Fruit fly (Drosophila melanogaster) whole organism, embryonic: ENCODE measurements around the gene tup.

Source experiments
- ATbp ChIP-seq: fragments of 200-800 bp; sonication (Bioruptor generic); optimal IDR thresholded peaks from 2 replicates; lab custom pipeline; 2017; ENCODE audit warnings: missing biosample characterization, mild to moderate bottlenecking, missing genetic modification characterization, missing genetic modification reagents
- B-H1 ChIP-seq: fragments of 200-800 bp; sonication (Bioruptor generic); IDR thresholded peaks from 3 replicates; pipeline ENCODE4 v1.3.6; 2022; ENCODE audit warnings: missing biosample characterization, missing genetic modification characterization
- Bgb ChIP-seq: fragments of 200-800 bp; sonication (Bioruptor generic); IDR thresholded peaks from 2 replicates; pipeline ENCODE4 v1.3.6; 2022; ENCODE audit warnings: missing biosample characterization, missing genetic modification characterization; ENCODE audit not compliant: partially characterized antibody
- CG10462 ChIP-seq: fragments of 200-800 bp; sonication (Bioruptor generic); optimal IDR thresholded peaks from 2 replicates; lab custom pipeline; 2016; ENCODE audit warnings: missing biosample characterization, missing genetic modification characterization
- CG12104 ChIP-seq: fragments of 200-800 bp; sonication (Bioruptor generic); optimal IDR thresholded peaks from 3 replicates; lab custom pipeline; 2016; ENCODE audit warnings: missing biosample characterization, missing genetic modification characterization
- CG13424 ChIP-seq: fragments of 200-800 bp; sonication (Bioruptor generic); optimal IDR thresholded peaks from 2 replicates; lab custom pipeline; 2019; ENCODE audit warnings: missing biosample characterization, mild to moderate bottlenecking, missing genetic modification characterization, moderate library complexity
- CG14441 ChIP-seq: fragments of 200-800 bp; sonication (Bioruptor generic); IDR thresholded peaks from 2 replicates; pipeline ENCODE4 v1.3.6; 2022; ENCODE audit warnings: missing biosample characterization, missing genetic modification characterization
- CG14965 ChIP-seq: fragments of 200-800 bp; sonication (Bioruptor generic); optimal IDR thresholded peaks from 2 replicates; lab custom pipeline; 2016; ENCODE audit warnings: missing biosample characterization, missing genetic modification characterization, borderline replicate concordance
- CG1603 ChIP-seq: fragments of 200-800 bp; sonication (Bioruptor generic); optimal IDR thresholded peaks from 2 replicates; lab custom pipeline; 2019; ENCODE audit warnings: missing biosample characterization, mild to moderate bottlenecking, missing genetic modification characterization, moderate library complexity
- CG16863 ChIP-seq: fragments of 200-800 bp; sonication (Bioruptor generic); optimal IDR thresholded peaks from 3 replicates; lab custom pipeline; 2016; ENCODE audit warnings: missing biosample characterization, missing genetic modification characterization
- CG4328 ChIP-seq: fragments of 200-800 bp; sonication (Bioruptor generic); optimal IDR thresholded peaks from 3 replicates; lab custom pipeline; 2017; ENCODE audit warnings: missing biosample characterization, missing genetic modification reagents, missing genetic modification characterization
- CG4424 ChIP-seq: fragments of 200-800 bp; sonication (Bioruptor generic); optimal IDR thresholded peaks from 3 replicates; lab custom pipeline; 2016; ENCODE audit warnings: missing biosample characterization, missing genetic modification characterization
- CG4820 ChIP-seq: fragments of 200-800 bp; sonication (Bioruptor generic); optimal IDR thresholded peaks from 3 replicates; lab custom pipeline; 2016; ENCODE audit warnings: missing biosample characterization, missing genetic modification characterization
- CG7987 ChIP-seq: fragments of 200-800 bp; sonication (Bioruptor generic); optimal IDR thresholded peaks from 2 replicates; lab custom pipeline; 2018; ENCODE audit warnings: missing biosample characterization, mild to moderate bottlenecking, missing genetic modification characterization, moderate library complexity
- CG8924 ChIP-seq: fragments of 200-800 bp; optimal IDR thresholded peaks from 3 replicates; lab custom pipeline; 2019; ENCODE audit warnings: missing biosample characterization, mild to moderate bottlenecking, missing genetic modification characterization, moderate library complexity
- CG9215 ChIP-seq: fragments of 200-800 bp; sonication (Bioruptor generic); IDR thresholded peaks from 2 replicates; pipeline ENCODE4 v1.3.6; 2022; ENCODE audit warnings: missing biosample characterization, missing genetic modification characterization
- Deaf1 ChIP-seq: fragments of 200-800 bp; optimal IDR thresholded peaks from 3 replicates; lab custom pipeline; 2019; ENCODE audit warnings: missing biosample characterization, mild to moderate bottlenecking, missing genetic modification characterization, moderate library complexity
- Hmr ChIP-seq: fragments of 200-800 bp; sonication (Bioruptor generic); optimal IDR thresholded peaks from 3 replicates; lab custom pipeline; 2017; ENCODE audit warnings: mild to moderate bottlenecking, missing biosample characterization, missing genetic modification reagents, missing genetic modification characterization
- Hr3 ChIP-seq: fragments of 200-800 bp; sonication (Bioruptor generic); optimal IDR thresholded peaks from 3 replicates; lab custom pipeline; 2016; ENCODE audit warnings: missing biosample characterization, missing genetic modification characterization
- Hr78 ChIP-seq, 2 experiments: fragments of 200-800 bp in 1 of 2; fragments of >200 bp in 1 of 2; sonication (Bioruptor generic) in 1 of 2; optimal IDR thresholded peaks; 2 replicates each; lab custom pipeline; 2017 to 2019; ENCODE audit warnings: missing biosample characterization in 2 of 2, missing genetic modification characterization in 2 of 2, mild to moderate bottlenecking in 1 of 2, moderate library complexity in 1 of 2
- Med ChIP-seq: fragments of 200-800 bp; sonication (Bioruptor generic); peaks from one replicate; lab custom pipeline; 2016; ENCODE audit warnings: missing biosample characterization, missing genetic modification characterization, mild to moderate bottlenecking, inconsistent platforms, moderate library complexity
- Oaz ChIP-seq: fragments of 200-800 bp; sonication (Bioruptor generic); IDR thresholded peaks from 2 replicates; pipeline ENCODE4 v1.3.6; 2022; ENCODE audit warnings: missing biosample characterization, missing genetic modification characterization
- Six4 ChIP-seq: fragments of 200-800 bp; sonication (Bioruptor generic); optimal IDR thresholded peaks from 2 replicates; lab custom pipeline; 2016; ENCODE audit warnings: missing biosample characterization, missing genetic modification characterization
- TFAM ChIP-seq: fragments of 200-800 bp; sonication (Bioruptor generic); optimal IDR thresholded peaks from 2 replicates; lab custom pipeline; 2017; ENCODE audit warnings: missing biosample characterization, missing genetic modification characterization, inconsistent platforms
- Xbp1 ChIP-seq: fragments of 200-800 bp; sonication (Bioruptor generic); optimal IDR thresholded peaks from 3 replicates; lab custom pipeline; 2016; ENCODE audit warnings: missing biosample characterization, mild to moderate bottlenecking, missing genetic modification characterization
- az2 ChIP-seq: fragments of 200-800 bp; sonication (Bioruptor generic); optimal IDR thresholded peaks from 3 replicates; lab custom pipeline; 2016; ENCODE audit warnings: missing biosample characterization, missing genetic modification characterization
- bowl ChIP-seq: fragments of 200-800 bp; sonication (Bioruptor generic); IDR thresholded peaks from 2 replicates; pipeline ENCODE4 v1.3.6; 2022; ENCODE audit warnings: missing biosample characterization, missing genetic modification characterization
- ci ChIP-seq: fragments of 200-800 bp; sonication (Bioruptor generic); IDR thresholded peaks from 3 replicates; pipeline ENCODE4 v1.3.6; 2022; ENCODE audit warnings: missing biosample characterization, missing genetic modification characterization
- dati ChIP-seq: fragments of 200-800 bp; sonication (Bioruptor generic); IDR thresholded peaks from 2 replicates; pipeline ENCODE4 v1.3.6; 2022; ENCODE audit warnings: missing biosample characterization, missing genetic modification characterization
- dmrt11E ChIP-seq: fragments of 200-800 bp; sonication (Bioruptor generic); optimal IDR thresholded peaks from 3 replicates; lab custom pipeline; 2018; ENCODE audit warnings: missing biosample characterization, mild to moderate bottlenecking, missing genetic modification characterization, moderate library complexity
- dpn ChIP-seq, 2 experiments: fragments of 200-800 bp; sonication (Bioruptor generic); optimal IDR thresholded peaks; 3 replicates each; lab custom pipeline; 2016; ENCODE audit warnings: missing biosample characterization in 2 of 2, missing genetic modification characterization in 2 of 2
- eve ChIP-seq, 2 experiments: fragments of >200 bp; optimal IDR thresholded peaks; 2 replicates each; lab custom pipeline; 2017; ENCODE audit warnings: missing biosample characterization in 2 of 2, missing genetic modification characterization in 2 of 2
- fd96Cb ChIP-seq: fragments of 200-800 bp; sonication (Bioruptor generic); optimal IDR thresholded peaks from 2 replicates; lab custom pipeline; 2018; ENCODE audit warnings: missing biosample characterization, mild to moderate bottlenecking, missing genetic modification characterization, moderate library complexity
- grn ChIP-seq: fragments of 200-800 bp; sonication (Bioruptor generic); optimal IDR thresholded peaks from 3 replicates; lab custom pipeline; 2017; ENCODE audit warnings: missing biosample characterization, missing genetic modification characterization
- hth ChIP-seq: fragments of >200 bp; optimal IDR thresholded peaks from 2 replicates; lab custom pipeline; 2017; ENCODE audit warnings: inconsistent platforms
- kah ChIP-seq: fragments of 200-800 bp; sonication (Bioruptor generic); optimal IDR thresholded peaks from 2 replicates; lab custom pipeline; 2018; ENCODE audit warnings: missing biosample characterization, mild to moderate bottlenecking, missing genetic modification characterization
- org-1 ChIP-seq: fragments of 200-800 bp; sonication (Bioruptor generic); optimal IDR thresholded peaks from 2 replicates; lab custom pipeline; 2017; ENCODE audit warnings: missing biosample characterization, missing genetic modification characterization
- p53 ChIP-seq: fragments of 200-800 bp; sonication (Bioruptor generic); optimal IDR thresholded peaks from 2 replicates; lab custom pipeline; 2016; ENCODE audit warnings: missing biosample characterization, missing genetic modification characterization
- pnt ChIP-seq: fragments of 200-800 bp; sonication (Bioruptor generic); optimal IDR thresholded peaks from 3 replicates; lab custom pipeline; 2016; ENCODE audit warnings: missing biosample characterization, missing genetic modification characterization
- pros ChIP-seq: fragments of 200-800 bp; sonication (Bioruptor generic); optimal IDR thresholded peaks from 3 replicates; lab custom pipeline; 2019; ENCODE audit warnings: missing biosample characterization, mild to moderate bottlenecking, missing genetic modification characterization, moderate library complexity
- rib ChIP-seq: fragments of 200-800 bp; sonication (Bioruptor generic); IDR thresholded peaks from 2 replicates; pipeline ENCODE4 v1.3.6; 2022; ENCODE audit warnings: missing biosample characterization, missing genetic modification characterization
- run ChIP-seq: fragments of 200-800 bp; sonication (Bioruptor generic); optimal IDR thresholded peaks from 3 replicates; lab custom pipeline; 2018; ENCODE audit warnings: missing biosample characterization, mild to moderate bottlenecking, missing genetic modification characterization
- slbo ChIP-seq: fragments of 200-800 bp; sonication (Bioruptor generic); IDR thresholded peaks from 2 replicates; pipeline ENCODE4 v1.3.6; 2022; ENCODE audit warnings: missing biosample characterization, missing genetic modification characterization
- tll ChIP-seq, 2 experiments: fragments of 200-800 bp in 1 of 2; fragments of >200 bp in 1 of 2; sonication (Bioruptor generic) in 1 of 2; optimal IDR thresholded peaks; 2 replicates each; lab custom pipeline; 2017 to 2019; ENCODE audit warnings: missing biosample characterization in 2 of 2, missing genetic modification characterization in 2 of 2, mild to moderate bottlenecking in 1 of 2, moderate library complexity in 1 of 2
- trem ChIP-seq: fragments of 200-800 bp; optimal IDR thresholded peaks from 3 replicates; lab custom pipeline; 2019; ENCODE audit warnings: missing biosample characterization, mild to moderate bottlenecking, missing genetic modification characterization, moderate library complexity
- unpg ChIP-seq: fragments of 200-800 bp; sonication (Bioruptor generic); optimal IDR thresholded peaks from 3 replicates; lab custom pipeline; 2018; ENCODE audit warnings: missing biosample characterization, mild to moderate bottlenecking, missing genetic modification characterization, moderate library complexity
- vnd ChIP-seq: fragments of 200-800 bp; sonication (Bioruptor generic); IDR thresholded peaks from 3 replicates; pipeline ENCODE4 v1.3.6; 2022; ENCODE audit warnings: missing biosample characterization, missing genetic modification characterization; ENCODE audit not compliant: partially characterized antibody
- zf30C ChIP-seq: fragments of 200-800 bp; sonication (Bioruptor generic); optimal IDR thresholded peaks from 3 replicates; lab custom pipeline; 2018; ENCODE audit warnings: missing biosample characterization, mild to moderate bottlenecking, missing genetic modification characterization

Gene tup

DNA sequence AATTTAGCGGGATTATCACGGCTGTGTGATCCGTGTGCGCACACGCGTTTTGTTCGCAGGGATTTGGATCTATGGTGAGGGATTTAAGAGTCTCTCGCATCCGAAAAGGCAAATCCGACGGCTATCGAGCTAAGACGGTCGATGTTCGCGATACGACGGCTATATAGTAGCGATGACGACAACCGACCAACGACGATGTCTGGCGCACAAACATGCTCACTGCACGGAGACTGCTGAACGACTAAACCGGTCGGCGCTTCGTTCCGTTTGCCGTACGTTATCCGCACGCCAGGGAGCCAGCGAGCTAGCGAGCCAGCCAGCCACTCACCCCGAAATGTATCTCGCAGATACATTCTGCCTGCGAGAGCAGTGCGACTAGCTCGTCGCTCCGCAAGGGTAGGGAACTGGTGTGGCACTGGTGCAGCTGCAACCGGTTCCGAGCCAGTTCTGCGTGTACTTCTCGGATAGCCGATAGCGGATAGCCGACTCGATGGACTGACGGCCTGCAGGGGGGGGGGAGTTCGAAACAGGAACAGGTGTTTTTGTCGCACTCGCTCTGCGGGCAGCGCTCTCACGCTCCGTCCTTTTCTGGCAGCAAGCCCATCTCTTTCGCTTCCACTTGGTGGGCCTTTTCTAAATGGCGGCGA is at the start of gene tup (continued):
- TF ChIP-seq CG1603 (tag; lab: Kevin White, UChicago) (no peak), Oaz (GFP tag; lab: Robert Waterston, UW) (no peak), Hr78 (GFP tag; optimal IDR thresholded peaks at IDR 0.05; lab: Kevin White, UChicago) (no peak), Six4 (no peak), kah (GFP tag; lab: Kevin White, UChicago) (peak; percentile 88), slbo (GFP tag; lab: Robert Waterston, UW) (no peak), org-1 (GFP tag; lab: Kevin White, UChicago) (no peak), CG10462 (GFP tag; lab: Kevin White, UChicago) (no peak), CG7987 (GFP tag; lab: Kevin White, UChicago) (no peak), CG14441 (GFP tag; lab: Robert Waterston, UW) (no peak), run (no peak), B-H1 (GFP tag; lab: Robert Waterston, UW) (no peak), rib (GFP tag; lab: Robert Waterston, UW) (no peak), grn (GFP tag; lab: Kevin White, UChicago) (no peak), bowl (no peak), Med (GFP tag; lab: Kevin White, UChicago) (peak; percentile 72), pnt (no peak), Deaf1 (tag; lab: Kevin White, UChicago) (peak; percentile 98), TFAM (GFP tag; lab: Kevin White, UChicago) (no peak), trem (tag; lab: Kevin White, UChicago) (no peak), vnd (GFP tag; lab: Robert Waterston, UW) (no peak), dati (GFP tag; lab: Robert Waterston, UW) (no peak)

DNA sequence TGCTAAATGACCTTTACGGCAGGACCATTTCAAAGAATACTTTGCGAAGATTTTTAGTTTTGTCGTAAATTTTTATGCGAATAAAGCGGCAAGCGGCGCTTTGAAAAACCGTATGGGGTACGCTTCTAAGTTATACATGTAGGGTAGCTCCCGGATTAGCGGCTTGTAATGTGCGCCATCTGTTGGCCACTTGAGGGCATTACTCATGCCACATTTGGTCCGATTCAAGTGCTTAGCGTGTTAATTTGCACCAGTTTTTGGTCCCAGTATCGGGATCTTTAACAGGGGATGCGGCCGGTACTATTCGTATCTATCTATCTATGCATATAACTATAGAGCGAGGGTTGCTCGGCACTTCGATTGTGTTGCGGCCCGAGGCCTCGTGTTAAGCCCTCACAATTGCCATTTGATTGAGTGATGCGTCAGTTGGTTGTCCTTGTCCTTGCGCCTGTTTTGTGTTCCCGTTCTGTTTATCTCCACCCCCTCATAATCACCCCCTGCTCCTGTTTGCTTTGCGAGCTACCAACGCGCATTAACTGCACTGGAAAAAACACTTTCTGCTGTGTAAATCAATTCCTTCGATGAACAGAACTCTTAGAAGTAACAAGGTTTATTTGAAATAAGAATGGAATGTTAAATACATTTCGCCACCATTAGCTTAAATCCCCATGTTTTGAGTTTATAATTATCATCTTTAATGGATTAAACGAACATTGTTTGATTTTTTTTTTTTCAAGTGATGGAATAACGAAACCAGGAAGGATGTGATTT is 49.5 kb upstream of the tup start:
- TF ChIP-seq ci (GFP tag; lab: Robert Waterston, UW) = no peak
- no peak for TF ChIP-seq Xbp1
- peak in 1 of 2 experiments; percentile 20 for TF ChIP-seq eve (GFP tag; optimal IDR thresholded peaks at IDR 0.05; lab: Kevin White, UChicago)
- no peak for TF ChIP-seq CG4328
- peak; percentile 58 for TF ChIP-seq fd96Cb (tag; lab: Kevin White, UChicago)
- peak; percentile 8 for TF ChIP-seq Hr3 (GFP tag; lab: Kevin White, UChicago)
- TF ChIP-seq az2 = peak; percentile 36
- peak; percentile 28 for TF ChIP-seq CG13424
- TF ChIP-seq ATbp = peak; percentile 31
- peak; percentile 57 for TF ChIP-seq CG4424 (GFP tag; lab: Kevin White, UChicago)
- no peak for TF ChIP-seq dpn (GFP tag; optimal IDR thresholded peaks at IDR 0.05; lab: Kevin White, UChicago)
- TF ChIP-seq Bgb (GFP tag; lab: Robert Waterston, UW) = no peak
- peak; percentile 14 for TF ChIP-seq CG4820
- TF ChIP-seq CG14965 (GFP tag; lab: Kevin White, UChicago) = no peak
- no peak for TF ChIP-seq Hmr (GFP tag; lab: Kevin White, UChicago)
- peak; percentile 14 for TF ChIP-seq CG16863 (GFP tag; lab: Kevin White, UChicago)
- TF ChIP-seq unpg (GFP tag; lab: Kevin White, UChicago) = peak; percentile 48
- peak; percentile 82 for TF ChIP-seq dmrt11E (tag; lab: Kevin White, UChicago)
- peak; percentile 11 for TF ChIP-seq trem (tag; lab: Kevin White, UChicago)
- peak; percentile 67 for TF ChIP-seq zf30C (GFP tag; lab: Kevin White, UChicago)
- TF ChIP-seq CG9215 (GFP tag; lab: Robert Waterston, UW) = no peak
- TF ChIP-seq pros (GFP tag; lab: Kevin White, UChicago) = peak; percentile 73
- peak; percentile 11 for TF ChIP-seq CG8924
- TF ChIP-seq hth = no peak
- no peak for TF ChIP-seq CG12104 (GFP tag; lab: Kevin White, UChicago)
- TF ChIP-seq tll (GFP tag; optimal IDR thresholded peaks at IDR 0.05; lab: Kevin White, UChicago) = no peak
- TF ChIP-seq p53 (GFP tag; lab: Kevin White, UChicago) = no peak
